Fruit fly (Drosophila melanogaster) whole organism, pupa: Measurements from ENCODE around the gene CG43135.
A peak's percentile ranks its signal among the peaks of the same experiment; 100 is the strongest.

Source experiments
- CG10348 ChIP-seq: fragments of 200-800 bp; sonication (Bioruptor generic); IDR thresholded peaks from 2 replicates; pipeline ENCODE4 v1.3.6; 2022; ENCODE audit warnings: missing biosample characterization, missing genetic modification characterization
- CG12605 ChIP-seq: fragments of 200-800 bp; sonication (Bioruptor generic); IDR thresholded peaks from 2 replicates; pipeline ENCODE4 v1.3.6; 2022; ENCODE audit warnings: missing biosample characterization, missing genetic modification characterization
- CG13204 ChIP-seq: fragments of 200-800 bp; sonication (Bioruptor generic); optimal IDR thresholded peaks from 2 replicates; lab custom pipeline; 2018; ENCODE audit warnings: missing biosample characterization, mild to moderate bottlenecking, missing genetic modification characterization, moderate library complexity
- CG14655 ChIP-seq: fragments of 200-800 bp; sonication (Bioruptor generic); optimal IDR thresholded peaks from 3 replicates; lab custom pipeline; 2017; ENCODE audit warnings: mild to moderate bottlenecking, missing biosample characterization, missing genetic modification reagents, missing genetic modification characterization
- CG15710 ChIP-seq: fragments of 200-800 bp; sonication (Bioruptor generic); optimal IDR thresholded peaks from 2 replicates; lab custom pipeline; 2018; ENCODE audit warnings: missing biosample characterization, mild to moderate bottlenecking, missing genetic modification characterization, moderate library complexity
- CG17806 ChIP-seq: fragments of 200-800 bp; sonication (Bioruptor generic); optimal IDR thresholded peaks from 2 replicates; lab custom pipeline; 2018; ENCODE audit warnings: missing biosample characterization, mild to moderate bottlenecking, missing genetic modification characterization, moderate library complexity
- CG32121 ChIP-seq: fragments of 200-800 bp; sonication (Bioruptor generic); IDR thresholded peaks from 2 replicates; pipeline ENCODE4 v1.3.6; 2022; ENCODE audit warnings: missing biosample characterization, missing genetic modification characterization
- CG34367 ChIP-seq: fragments of 200-800 bp; sonication (Bioruptor generic); optimal IDR thresholded peaks from 2 replicates; lab custom pipeline; 2018; ENCODE audit warnings: missing biosample characterization, mild to moderate bottlenecking, missing genetic modification characterization
- CG4496 ChIP-seq: fragments of 200-800 bp; sonication (Bioruptor generic); IDR thresholded peaks from 3 replicates; pipeline ENCODE4 v1.3.6; 2022; ENCODE audit warnings: missing biosample characterization, missing genetic modification characterization
- CG8159 ChIP-seq: fragments of 200-800 bp; sonication (Bioruptor generic); optimal IDR thresholded peaks from 3 replicates; lab custom pipeline; 2018; ENCODE audit warnings: missing biosample characterization, mild to moderate bottlenecking, missing genetic modification characterization, moderate library complexity
- CG8301 ChIP-seq: fragments of 200-800 bp; sonication (Bioruptor generic); optimal IDR thresholded peaks from 2 replicates; lab custom pipeline; 2018; ENCODE audit warnings: missing biosample characterization, mild to moderate bottlenecking, missing genetic modification characterization
- CG9948 ChIP-seq: fragments of 200-800 bp; sonication (Bioruptor generic); optimal IDR thresholded peaks from 2 replicates; lab custom pipeline; 2018; ENCODE audit warnings: missing biosample characterization, mild to moderate bottlenecking, missing genetic modification characterization, moderate library complexity
- D1 ChIP-seq: fragments of 200-800 bp; sonication (Bioruptor generic); optimal IDR thresholded peaks from 2 replicates; lab custom pipeline; 2018; ENCODE audit warnings: missing biosample characterization, mild to moderate bottlenecking, missing genetic modification characterization, moderate library complexity
- EcR ChIP-seq: fragments of 200-800 bp; sonication (Bioruptor generic); optimal IDR thresholded peaks from 3 replicates; lab custom pipeline; 2019; ENCODE audit warnings: missing biosample characterization, missing genetic modification characterization, mild to moderate bottlenecking, moderate library complexity, missing genetic modification reagents
- Ets98B ChIP-seq: fragments of 200-800 bp; sonication (Bioruptor generic); IDR thresholded peaks from 2 replicates; pipeline ENCODE4 v1.3.6; 2022; ENCODE audit warnings: missing biosample characterization, missing genetic modification characterization
- Pif1A ChIP-seq: fragments of 200-800 bp; sonication (Bioruptor generic); optimal IDR thresholded peaks from 3 replicates; lab custom pipeline; 2016; ENCODE audit warnings: missing biosample characterization, missing genetic modification characterization
- Pif1B ChIP-seq: fragments of 200-800 bp; sonication (Bioruptor generic); optimal IDR thresholded peaks from 3 replicates; lab custom pipeline; 2016; ENCODE audit warnings: missing biosample characterization, missing genetic modification characterization
- Snoo ChIP-seq: fragments of 200-800 bp; sonication (Bioruptor generic); optimal IDR thresholded peaks from 3 replicates; lab custom pipeline; 2017; ENCODE audit warnings: missing biosample characterization, mild to moderate bottlenecking, missing genetic modification characterization, inconsistent platforms
- fd96Ca ChIP-seq: fragments of 200-800 bp; sonication (Bioruptor generic); IDR thresholded peaks from 3 replicates; pipeline ENCODE4 v1.3.6; 2022; ENCODE audit warnings: missing biosample characterization, missing genetic modification characterization
- gl ChIP-seq: fragments of 200-800 bp; sonication (Bioruptor generic); optimal IDR thresholded peaks from 2 replicates; lab custom pipeline; 2018; ENCODE audit warnings: missing biosample characterization, mild to moderate bottlenecking, missing genetic modification characterization
- rn ChIP-seq: fragments of 200-800 bp; sonication (Bioruptor generic); IDR thresholded peaks from 2 replicates; pipeline ENCODE4 v1.3.6; 2022; ENCODE audit warnings: missing biosample characterization, missing genetic modification characterization

CG43135 gene

dm6 chrX:4205346-4206178 is 42.6 kb upstream of the CG43135 start, which contains the start of gene Fas2:
Gene Fas2 (minus strand): TSS chrX:4206093.
- TF ChIP-seq EcR (peak; percentile 3), CG15710 (tag; lab: Kevin White, UChicago) (peak; percentile 31), CG32121 (peak; percentile 70), CG14655 (GFP tag; lab: Kevin White, UChicago) (peak; percentile 60), CG12605 (GFP tag; lab: Robert Waterston, UW) (peak; percentile 47; the same call in 1 of the 2 replicates), Ets98B (GFP tag; lab: Robert Waterston, UW) (peak; percentile 59), Pif1A (GFP tag; lab: Kevin White, UChicago) (peak; percentile 37), CG4496 (peak; percentile 68; the same call in 2 of the 3 replicates), D1 (tag; lab: Kevin White, UChicago) (no peak), CG8301 (tag; lab: Kevin White, UChicago) (peak; percentile 51), CG8159 (tag; lab: Kevin White, UChicago) (peak; percentile 7), CG9948 (tag; lab: Kevin White, UChicago) (peak; percentile 33), Pif1B (GFP tag; lab: Kevin White, UChicago) (peak; percentile 75), fd96Ca (GFP tag; lab: Robert Waterston, UW) (peak; percentile 87), CG10348 (GFP tag; lab: Robert Waterston, UW) (no peak), gl (no peak), rn (0 out of 2 replicates have a peak, but pooled peaks have one; percentile 7), Snoo (tag; lab: Kevin White, UChicago) (peak; percentile 67), CG17806 (tag; lab: Kevin White, UChicago) (peak; percentile 11), CG13204 (GFP tag; lab: Kevin White, UChicago) (peak; percentile 56), CG34367 (tag; lab: Kevin White, UChicago) (no peak)
- TF ChIP-seq, all 21 proteins: peak for 17

- no peak for TF ChIP-seq gl
- no peak for TF ChIP-seq CG17806 (tag; lab: Kevin White, UChicago)
- no peak for TF ChIP-seq fd96Ca (GFP tag; lab: Robert Waterston, UW)
- TF ChIP-seq Ets98B (GFP tag; lab: Robert Waterston, UW) = no peak
- no peak for TF ChIP-seq Snoo (tag; lab: Kevin White, UChicago)
- TF ChIP-seq CG12605 (GFP tag; lab: Robert Waterston, UW) = no peak
- TF ChIP-seq Pif1B (GFP tag; lab: Kevin White, UChicago) = no peak
- TF ChIP-seq CG8301 (tag; lab: Kevin White, UChicago) = no peak
- TF ChIP-seq rn = no peak
- no peak for TF ChIP-seq D1 (tag; lab: Kevin White, UChicago)
- TF ChIP-seq CG34367 (tag; lab: Kevin White, UChicago) = no peak
- TF ChIP-seq CG8159 (tag; lab: Kevin White, UChicago) = no peak
Observed at dm6 chrX:4206764-4207163, 41.4 kb upstream of the CG43135 start.

DNA sequence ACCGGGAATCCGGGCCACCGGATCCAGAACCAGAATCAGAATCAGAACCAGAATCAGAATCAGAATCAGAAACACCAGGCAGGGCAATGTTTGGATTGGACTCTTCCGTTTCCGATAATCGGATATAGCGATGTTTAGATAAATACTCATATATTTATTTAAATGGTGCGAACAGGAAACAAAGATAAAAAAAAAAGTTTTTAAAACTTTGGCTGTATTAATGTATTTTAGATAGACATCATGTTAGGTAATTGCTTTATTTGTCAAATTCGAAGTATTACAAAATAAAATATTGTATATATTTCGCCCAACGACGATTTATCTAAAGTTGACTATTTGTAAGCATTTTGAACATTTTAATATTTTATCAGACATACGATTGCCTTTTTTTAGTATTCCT is 35.5 kb upstream of the CG43135 start, which contains the start of gene CG43288:
Gene CG43288 (plus strand): TSS at position 301 of the 400 bp plus-strand sequence.
- TF ChIP-seq rn (no peak), CG12605 (GFP tag; lab: Robert Waterston, UW) (no peak), CG14655 (GFP tag; lab: Kevin White, UChicago) (no peak), Snoo (tag; lab: Kevin White, UChicago) (no peak), CG8159 (tag; lab: Kevin White, UChicago) (no peak), CG15710 (tag; lab: Kevin White, UChicago) (no peak), Pif1A (GFP tag; lab: Kevin White, UChicago) (no peak), CG17806 (tag; lab: Kevin White, UChicago) (no peak), gl (no peak), D1 (tag; lab: Kevin White, UChicago) (no peak), CG32121 (no peak), CG8301 (tag; lab: Kevin White, UChicago) (no peak), CG4496 (no peak), Ets98B (GFP tag; lab: Robert Waterston, UW) (no peak), Pif1B (GFP tag; lab: Kevin White, UChicago) (no peak), CG13204 (GFP tag; lab: Kevin White, UChicago) (no peak), CG34367 (tag; lab: Kevin White, UChicago) (no peak), EcR (no peak)

DNA sequence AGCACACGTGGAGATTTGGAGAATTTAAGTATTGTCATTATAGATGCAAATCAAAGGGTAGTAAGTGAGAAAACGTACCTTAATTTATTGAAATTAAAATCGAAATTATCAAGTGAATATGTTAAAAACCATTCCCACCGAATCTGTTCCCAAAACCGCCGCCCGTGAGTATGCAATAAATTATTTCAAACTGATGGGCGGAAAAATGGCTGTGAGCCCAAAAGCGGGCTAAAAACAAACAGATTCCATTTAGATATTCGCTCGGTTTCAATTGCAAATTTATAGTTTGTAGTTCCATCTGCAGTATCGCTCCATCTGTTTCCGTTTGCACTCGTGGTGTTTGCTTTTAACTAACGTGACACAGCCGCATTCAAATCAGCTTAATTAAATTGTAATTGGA is 33.8 kb upstream of the CG43135 start:
- TF ChIP-seq Snoo (tag; lab: Kevin White, UChicago) (no peak), Pif1A (GFP tag; lab: Kevin White, UChicago) (no peak), CG8159 (tag; lab: Kevin White, UChicago) (no peak), CG4496 (no peak), gl (no peak), EcR (no peak), CG12605 (GFP tag; lab: Robert Waterston, UW) (no peak), CG32121 (no peak), CG34367 (tag; lab: Kevin White, UChicago) (no peak), CG13204 (GFP tag; lab: Kevin White, UChicago) (no peak), CG14655 (GFP tag; lab: Kevin White, UChicago) (no peak), CG17806 (tag; lab: Kevin White, UChicago) (no peak), Pif1B (GFP tag; lab: Kevin White, UChicago) (no peak), Ets98B (GFP tag; lab: Robert Waterston, UW) (no peak), CG10348 (GFP tag; lab: Robert Waterston, UW) (no peak)

DNA sequence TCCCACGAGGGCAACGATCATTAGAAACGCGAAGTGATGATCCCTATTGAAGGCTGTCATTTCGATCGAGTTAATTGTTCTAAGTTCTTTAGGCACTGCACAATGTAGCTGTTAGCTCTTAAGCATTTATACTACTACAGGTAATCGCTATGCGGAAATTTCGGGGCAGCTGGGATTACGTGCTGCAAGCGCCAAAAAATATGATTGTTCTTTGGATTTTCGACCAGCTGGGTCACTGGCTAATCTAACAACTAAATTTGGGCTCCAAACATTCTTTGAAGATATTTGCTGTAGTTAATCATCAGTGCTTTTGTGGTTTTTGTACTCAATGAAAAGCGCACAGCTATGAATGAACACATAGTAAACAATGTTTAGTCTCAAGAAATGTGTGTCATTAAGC is 30.9 kb upstream of the CG43135 start, which contains the start of gene CG15571:
Gene CG15571 (minus strand): TSS at position 101 of the 400 bp plus-strand sequence.
- TF ChIP-seq Ets98B (GFP tag; lab: Robert Waterston, UW) = no peak
- no peak for TF ChIP-seq EcR
- no peak for TF ChIP-seq rn
- TF ChIP-seq CG15710 (tag; lab: Kevin White, UChicago) = no peak
- TF ChIP-seq CG12605 (GFP tag; lab: Robert Waterston, UW) = no peak
- no peak for TF ChIP-seq CG32121
- no peak for TF ChIP-seq CG8301 (tag; lab: Kevin White, UChicago)
- no peak for TF ChIP-seq gl
- no peak for TF ChIP-seq CG34367 (tag; lab: Kevin White, UChicago)
- no peak for TF ChIP-seq Snoo (tag; lab: Kevin White, UChicago)
- TF ChIP-seq CG8159 (tag; lab: Kevin White, UChicago) = no peak
- no peak for TF ChIP-seq D1 (tag; lab: Kevin White, UChicago)
- TF ChIP-seq Pif1A (GFP tag; lab: Kevin White, UChicago) = no peak
